Fruit fly (Drosophila melanogaster) whole organism, embryonic: ENCODE measurements around the gene MtnE.

Experiments used
- Aef1 ChIP-seq: fragments of 200-800 bp; sonication (Bioruptor generic); IDR thresholded peaks from 3 replicates; pipeline ENCODE4 v1.3.6; 2022; ENCODE audit warnings: missing biosample characterization, missing genetic modification characterization
- Blimp-1 ChIP-seq: fragments of 200-800 bp; sonication (Bioruptor generic); optimal IDR thresholded peaks from 3 replicates; lab custom pipeline; 2018; ENCODE audit warnings: missing biosample characterization, missing genetic modification characterization, mild to moderate bottlenecking, moderate library complexity, missing genetic modification reagents
- CG11504 ChIP-seq: fragments of 200-800 bp; sonication (Bioruptor generic); optimal IDR thresholded peaks from 3 replicates; lab custom pipeline; 2019; ENCODE audit warnings: missing biosample characterization, mild to moderate bottlenecking, missing genetic modification characterization, moderate library complexity
- CG16863 ChIP-seq: fragments of 200-800 bp; sonication (Bioruptor generic); optimal IDR thresholded peaks from 3 replicates; lab custom pipeline; 2016; ENCODE audit warnings: missing biosample characterization, missing genetic modification characterization
- CG9727 ChIP-seq: fragments of 200-800 bp; sonication (Bioruptor generic); optimal IDR thresholded peaks from 3 replicates; lab custom pipeline; 2017; ENCODE audit warnings: missing biosample characterization, mild to moderate bottlenecking, missing genetic modification characterization
- Dfd ChIP-seq, 2 experiments: fragments of >200 bp; optimal IDR thresholded peaks; 2 replicates each; lab custom pipeline; 2017; ENCODE audit warnings: missing biosample characterization in 2 of 2, missing genetic modification characterization in 2 of 2
- fru ChIP-seq: fragments of >200 bp; optimal IDR thresholded peaks from 2 replicates; lab custom pipeline; 2017
- sob ChIP-seq: fragments of 200-800 bp; sonication (Bioruptor generic); IDR thresholded peaks from 2 replicates; pipeline ENCODE4 v1.3.6; 2022; ENCODE audit warnings: missing biosample characterization, missing genetic modification characterization
- tna ChIP-seq: fragments of 200-800 bp; sonication (Bioruptor generic); IDR thresholded peaks from 2 replicates; pipeline ENCODE4 v1.3.6; 2022; ENCODE audit warnings: missing biosample characterization, missing genetic modification characterization; ENCODE audit not compliant: partially characterized antibody
- ttk ChIP-seq: fragments of 200-800 bp; sonication (Bioruptor generic); IDR thresholded peaks from 2 replicates; pipeline ENCODE4 v2.1.2; 2022; ENCODE audit warnings: missing biosample characterization, missing genetic modification characterization

DNA sequence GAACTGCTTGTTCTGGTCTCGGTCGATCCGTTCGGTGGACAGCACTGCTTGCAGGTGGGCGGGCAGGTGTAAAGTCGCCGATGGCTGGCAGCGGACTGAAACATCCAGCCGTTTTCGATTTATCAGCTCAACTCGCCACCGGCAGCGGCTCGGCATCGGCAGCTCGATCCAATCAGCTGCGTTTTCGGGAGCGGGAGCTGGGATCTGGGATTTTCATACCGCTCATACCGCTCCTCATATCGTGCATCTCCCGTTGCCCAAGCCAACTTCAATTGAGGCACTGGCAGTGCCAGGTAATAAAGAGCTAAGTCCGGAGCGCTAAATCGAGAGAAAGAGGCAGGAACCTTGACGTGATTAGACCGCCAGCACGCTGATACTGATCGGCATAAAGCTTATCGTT is 22.1 kb downstream of the MtnE start, which contains the start of gene MFS9:
- TF ChIP-seq ttk (GFP tag; lab: Robert Waterston, UW) (no peak), Dfd (GFP tag; optimal IDR thresholded peaks at IDR 0.05; lab: Kevin White, UChicago) (no peak), CG16863 (no peak), sob (GFP tag; lab: Robert Waterston, UW) (no peak), Blimp-1 (GFP tag; lab: Kevin White, UChicago) (no peak), CG11504 (tag; lab: Kevin White, UChicago) (no peak), fru (lab: Kevin White, UChicago) (no peak), Aef1 (GFP tag; lab: Robert Waterston, UW) (no peak), tna (GFP tag; lab: Robert Waterston, UW) (no peak), CG9727 (no peak)
